Worm (Caenorhabditis elegans) whole organism, L3 larva: Measurements from ENCODE around the gene Y54F10BM.3.

Source experiments
- ceh-9 ChIP-seq: sonication (generic microtip); optimal IDR thresholded peaks from 2 replicates; lab custom pipeline; 2018; ENCODE audit warnings: missing biosample characterization, missing genetic modification characterization
- elt-3 ChIP-seq, 3 experiments: fragments of 150-350 bp in 1 of 3; sonication (generic microtip) in 2 of 3; optimal IDR thresholded peaks; 2 replicates in 2 of 3; 4 replicates in 1 of 3; lab custom pipeline; 2014 to 2017; ENCODE audit warnings: missing biosample characterization in 3 of 3, missing genetic modification characterization in 3 of 3
- hmg-11 ChIP-seq: sonication (generic microtip); optimal IDR thresholded peaks from 2 replicates; lab custom pipeline; 2016; ENCODE audit warnings: missing genetic modification characterization, missing compliant biosample characterization
- jun-1 ChIP-seq: fragments of 150-350 bp; optimal IDR thresholded peaks from 2 replicates; lab custom pipeline; 2014; ENCODE audit warnings: missing biosample characterization, missing genetic modification reagents, missing genetic modification characterization
- lin-15B ChIP-seq: fragments of 150-350 bp; optimal IDR thresholded peaks from 2 replicates; lab custom pipeline; 2014; ENCODE audit warnings: missing biosample characterization, missing genetic modification characterization
- lin-39 ChIP-seq: fragments of 150-350 bp; optimal IDR thresholded peaks from 2 replicates; lab custom pipeline; 2018; ENCODE audit warnings: missing biosample characterization, missing genetic modification reagents, missing genetic modification characterization
- mml-1 ChIP-seq: fragments of 150-350 bp; sonication (generic microtip); optimal IDR thresholded peaks from 3 replicates; lab custom pipeline; 2014; ENCODE audit warnings: missing biosample characterization, missing genetic modification characterization
- nfya-1 ChIP-seq: sonication (generic microtip); optimal IDR thresholded peaks from 2 replicates; lab custom pipeline; 2017; ENCODE audit warnings: missing genetic modification characterization, mild to moderate bottlenecking, missing compliant biosample characterization, antibody characterized with exemption, moderate library complexity; ENCODE audit not compliant: insufficient read depth
- nhr-11 ChIP-seq: fragments of 150-350 bp; optimal IDR thresholded peaks from 2 replicates; lab custom pipeline; 2014; ENCODE audit warnings: missing biosample characterization, missing genetic modification characterization
- nhr-25 ChIP-seq: sonication (generic microtip); optimal IDR thresholded peaks from 2 replicates; lab custom pipeline; 2017; ENCODE audit warnings: missing biosample characterization, missing genetic modification characterization
- nhr-28 ChIP-seq: fragments of 150-350 bp; optimal IDR thresholded peaks from 2 replicates; lab custom pipeline; 2014; ENCODE audit warnings: missing biosample characterization, missing genetic modification characterization
- nhr-43 ChIP-seq: sonication (generic microtip); optimal IDR thresholded peaks from 2 replicates; lab custom pipeline; 2016; ENCODE audit warnings: mild to moderate bottlenecking, missing genetic modification characterization, missing compliant biosample characterization; ENCODE audit not compliant: poor library complexity, severe bottlenecking
- nhr-76 ChIP-seq: fragments of 150-350 bp; sonication (generic microtip); optimal IDR thresholded peaks from 5 replicates; lab custom pipeline; 2014; ENCODE audit warnings: missing biosample characterization, missing genetic modification characterization
- pqm-1 ChIP-seq: fragments of 150-350 bp; optimal IDR thresholded peaks from 2 replicates; lab custom pipeline; 2017; ENCODE audit warnings: missing biosample characterization, missing genetic modification characterization, inconsistent platforms
- skn-1 ChIP-seq: fragments of 150-350 bp; optimal IDR thresholded peaks from 2 replicates; lab custom pipeline; 2014; ENCODE audit warnings: missing biosample characterization, missing genetic modification characterization
- ztf-11 ChIP-seq: fragments of 150-350 bp; optimal IDR thresholded peaks from 2 replicates; lab custom pipeline; 2014; ENCODE audit warnings: missing biosample characterization, missing genetic modification characterization

The Y54F10BM.3 gene

DNA sequence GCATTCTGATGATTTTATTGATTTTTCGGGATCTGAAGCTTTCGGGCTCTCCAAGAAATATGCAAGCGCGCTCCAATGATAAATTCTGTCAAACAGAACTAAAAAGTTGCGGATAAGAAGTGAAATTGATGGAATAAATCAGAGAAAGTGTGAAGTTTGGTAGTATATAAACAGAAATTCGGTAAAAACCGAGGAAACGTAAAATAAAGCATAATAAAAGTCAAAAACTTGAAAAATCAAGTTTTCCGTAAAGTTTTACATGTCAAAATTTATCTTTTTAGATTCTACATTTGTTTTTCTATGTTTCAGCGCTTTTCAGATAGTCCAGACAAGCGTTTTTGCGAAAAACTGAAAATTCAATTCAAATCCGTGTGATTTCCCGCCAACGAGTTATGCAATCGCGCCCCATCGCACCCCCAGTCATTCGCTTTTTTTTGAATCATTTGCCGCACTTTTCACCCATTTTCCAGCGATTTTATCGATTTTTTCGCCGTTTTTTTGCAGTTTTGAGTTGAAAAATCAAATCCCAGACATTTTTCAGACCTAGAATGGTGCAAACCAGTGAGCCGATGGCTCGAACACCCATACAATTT lies 49.3 kb downstream of the Y54F10BM.3 start, which contains the start of the genes Y54F10BM.13 and ppm-1.D:
Gene Y54F10BM.13, minus strand, starts transcription at position 51 of the 593 bp plus-strand sequence.
Gene ppm-1.D, plus strand, starts transcription at position 540 of the 593 bp plus-strand sequence.
- no peak for TF ChIP-seq nhr-43
- TF ChIP-seq lin-15B = peak; percentile 73
- TF ChIP-seq mml-1 = no peak
- no peak for TF ChIP-seq jun-1 (tag; lab: Kevin White, UChicago)
- peak; percentile 8 for TF ChIP-seq hmg-11 (tag; lab: Kevin White, UChicago)
- no peak for TF ChIP-seq elt-3 (tag; optimal IDR thresholded peaks at IDR 0.05; lab: Kevin White, UChicago)
- no peak for TF ChIP-seq nhr-25 (tag; lab: Kevin White, UChicago)
- TF ChIP-seq nhr-28 = no peak
- TF ChIP-seq lin-39 (tag; lab: Kevin White, UChicago) = peak; percentile 2
- no peak for TF ChIP-seq pqm-1
- TF ChIP-seq skn-1 = no peak
- TF ChIP-seq nhr-76 (tag; lab: Kevin White, UChicago) = no peak
- TF ChIP-seq nhr-11 (tag; lab: Kevin White, UChicago) = no peak
- TF ChIP-seq nfya-1 (tag; lab: Kevin White, UChicago) = peak; percentile 30
- TF ChIP-seq ztf-11 = no peak
- no peak for TF ChIP-seq ceh-9 (tag; lab: Kevin White, UChicago)
